Fruit fly (Drosophila melanogaster): ENCODE measurements around the gene CG11068.

DNA sequence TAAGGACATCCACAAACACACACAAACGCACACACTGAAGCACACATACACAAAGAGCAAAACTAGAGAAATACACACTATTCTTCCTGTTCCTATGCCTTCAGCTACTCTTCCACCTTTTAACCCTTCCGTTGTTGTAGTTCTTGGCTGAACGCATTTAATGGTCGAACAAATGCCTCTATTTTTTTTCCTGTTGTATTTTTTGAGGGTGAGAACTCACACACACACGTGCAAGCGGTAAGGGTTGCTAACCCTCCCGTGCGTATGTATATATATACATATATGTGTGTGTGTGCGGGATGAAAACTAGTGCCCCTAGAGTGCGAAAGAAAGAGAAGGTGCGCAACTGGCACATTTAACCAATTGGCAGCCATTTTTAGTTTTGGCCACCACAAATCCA lies 750 bp upstream of the CG11068 start:
- no peak for TF ChIP-seq Hr78 (GFP tag; optimal IDR thresholded peaks at IDR 0.05)
- TF ChIP-seq h (GFP tag; optimal IDR thresholded peaks at IDR 0.05) = no peak
- TF ChIP-seq psq (GFP tag; optimal IDR thresholded peaks at IDR 0.05) = no peak
- TF ChIP-seq Myc (optimal IDR thresholded peaks at IDR 0.05) = no peak
- no peak for TF ChIP-seq Dfd (GFP tag; optimal IDR thresholded peaks at IDR 0.05)
- TF ChIP-seq usp (GFP tag; optimal IDR thresholded peaks at IDR 0.05) = no peak
- no peak for TF ChIP-seq CG32264 (GFP tag; optimal IDR thresholded peaks at IDR 0.05)
- TF ChIP-seq CrebA (GFP tag; optimal IDR thresholded peaks at IDR 0.05; ENCODE audit: borderline replicate concordance) = no peak
- no peak for TF ChIP-seq Rel (GFP tag; optimal IDR thresholded peaks at IDR 0.05)
- TF ChIP-seq Rel (tag; optimal IDR thresholded peaks at IDR 0.05) = no peak
- no peak for TF ChIP-seq jim (GFP tag; optimal IDR thresholded peaks at IDR 0.05)
- no peak for TF ChIP-seq Abd-B (GFP tag; optimal IDR thresholded peaks at IDR 0.05)
- no peak for TF ChIP-seq Jra (GFP tag; optimal IDR thresholded peaks at IDR 0.05)
